Worm (Caenorhabditis elegans) whole organism, young adult: ENCODE results near the gene dgk-1.
A peak's percentile ranks its signal among the peaks of the same experiment; 100 is the strongest.

Experiments
- B0019.2 ChIP-seq: fragments of 200-800 bp; sonication (Bioruptor generic); conservative IDR thresholded peaks from 2 replicates; pipeline ENCODE4 v1.3.6; 2022; ENCODE audit warnings: missing genetic modification reagents, missing genetic modification characterization, missing compliant biosample characterization
- B0035.1 ChIP-seq: sonication (generic microtip); optimal IDR thresholded peaks from 2 replicates; lab custom pipeline; 2016; ENCODE audit warnings: missing genetic modification characterization, mild to moderate bottlenecking, missing compliant biosample characterization, missing genotype, missing genetic modification reagents
- F22D6.2 ChIP-seq: sonication (generic microtip); optimal IDR thresholded peaks from 2 replicates; lab custom pipeline; 2016; ENCODE audit warnings: mild to moderate bottlenecking, missing genetic modification characterization, missing compliant biosample characterization
- F33H1.4 ChIP-seq: fragments of 200-800 bp; sonication (Bioruptor generic); IDR thresholded peaks from 2 replicates; pipeline ENCODE4 v1.3.6; 2022; ENCODE audit warnings: missing genetic modification reagents, missing genetic modification characterization, missing compliant biosample characterization
- F55B11.4 ChIP-seq: sonication (generic microtip); optimal IDR thresholded peaks from 2 replicates; lab custom pipeline; 2016; ENCODE audit warnings: missing compliant biosample characterization, missing genetic modification characterization, borderline replicate concordance; ENCODE audit not compliant: insufficient read depth
- F57A8.1 ChIP-seq: fragments of 200-800 bp; sonication (Bioruptor generic); optimal IDR thresholded peaks from 2 replicates; lab custom pipeline; 2018; ENCODE audit warnings: mild to moderate bottlenecking, missing genetic modification characterization, moderate library complexity, missing compliant biosample characterization
- K12H6.12 ChIP-seq: fragments of 200-800 bp; sonication (Bioruptor generic); optimal IDR thresholded peaks from 2 replicates; lab custom pipeline; 2018; ENCODE audit warnings: mild to moderate bottlenecking, missing genetic modification characterization, missing compliant biosample characterization
- Y56A3A.18 ChIP-seq: fragments of 200-800 bp; sonication (Bioruptor generic); IDR thresholded peaks from 2 replicates; pipeline ENCODE4 v1.3.6; 2022; ENCODE audit warnings: missing genetic modification reagents, missing genetic modification characterization, missing compliant biosample characterization
- Y67H2A.10 ChIP-seq: fragments of 200-800 bp; sonication (Bioruptor generic); conservative IDR thresholded peaks from 2 replicates; pipeline ENCODE4 v1.3.6; 2022; ENCODE audit warnings: missing genetic modification reagents, missing genetic modification characterization, missing compliant biosample characterization
- Y95B8A.8 ChIP-seq: fragments of 200-800 bp; sonication (Bioruptor generic); IDR thresholded peaks from 2 replicates; pipeline ENCODE4 v1.3.6; 2022; ENCODE audit warnings: missing genetic modification reagents, missing genetic modification characterization, missing compliant biosample characterization
- atf-7 ChIP-seq: sonication (generic microtip); optimal IDR thresholded peaks from 2 replicates; lab custom pipeline; 2017; ENCODE audit warnings: mild to moderate bottlenecking, missing genetic modification characterization, missing compliant biosample characterization
- attf-6 ChIP-seq: fragments of 200-800 bp; sonication (Bioruptor generic); IDR thresholded peaks from 2 replicates; pipeline ENCODE4 v1.3.6; 2022; ENCODE audit warnings: missing genetic modification reagents, missing genetic modification characterization, missing compliant biosample characterization
- ceh-27 ChIP-seq: fragments of 200-800 bp; sonication (Bioruptor generic); optimal IDR thresholded peaks from 2 replicates; lab custom pipeline; 2018; ENCODE audit warnings: mild to moderate bottlenecking, missing genetic modification characterization, moderate library complexity, missing compliant biosample characterization
- ceh-79 ChIP-seq: sonication (generic microtip); optimal IDR thresholded peaks from 2 replicates; lab custom pipeline; 2017; ENCODE audit warnings: mild to moderate bottlenecking, missing genetic modification characterization, missing compliant biosample characterization
- chd-7 ChIP-seq: sonication (generic microtip); optimal IDR thresholded peaks from 2 replicates; lab custom pipeline; 2016; ENCODE audit warnings: mild to moderate bottlenecking, missing genetic modification characterization, moderate library complexity, missing compliant biosample characterization
- die-1 ChIP-seq: sonication (generic microtip); optimal IDR thresholded peaks from 2 replicates; lab custom pipeline; 2016; ENCODE audit warnings: missing genotype, mild to moderate bottlenecking, missing genetic modification characterization, missing compliant biosample characterization
- egrh-3 ChIP-seq: fragments of 200-800 bp; sonication (Bioruptor generic); IDR thresholded peaks from 2 replicates; pipeline ENCODE4 v1.3.6; 2022; ENCODE audit warnings: missing genetic modification reagents, missing genetic modification characterization, missing compliant biosample characterization
- fkh-3 ChIP-seq: sonication (generic microtip); optimal IDR thresholded peaks from 2 replicates; lab custom pipeline; 2016; ENCODE audit warnings: mild to moderate bottlenecking, missing genetic modification characterization, missing compliant biosample characterization
- hlh-12 ChIP-seq: sonication (generic microtip); optimal IDR thresholded peaks from 2 replicates; lab custom pipeline; 2016; ENCODE audit warnings: missing genetic modification characterization, missing compliant biosample characterization
- hlh-26 ChIP-seq: fragments of 200-800 bp; sonication (Bioruptor generic); conservative IDR thresholded peaks from 2 replicates; pipeline ENCODE4 v1.3.6; 2022; ENCODE audit warnings: missing genetic modification reagents, missing genetic modification characterization, missing compliant biosample characterization
- hmg-1.2 ChIP-seq: fragments of 200-800 bp; sonication (Bioruptor generic); IDR thresholded peaks from 2 replicates; pipeline ENCODE4 v1.3.6; 2022; ENCODE audit warnings: missing genetic modification reagents, missing genetic modification characterization, missing compliant biosample characterization
- hmg-20 ChIP-seq: fragments of 200-800 bp; sonication (Bioruptor generic); IDR thresholded peaks from 2 replicates; pipeline ENCODE4 v1.3.6; 2022; ENCODE audit warnings: missing genetic modification reagents, missing genetic modification characterization, missing compliant biosample characterization
- hsf-1 ChIP-seq: fragments of 200-800 bp; sonication (Bioruptor generic); IDR thresholded peaks from 2 replicates; pipeline ENCODE4 v1.3.6; 2022; ENCODE audit warnings: missing genetic modification reagents, missing genetic modification characterization, missing compliant biosample characterization
- lag-1 ChIP-seq: fragments of 200-800 bp; sonication (Bioruptor generic); IDR thresholded peaks from 2 replicates; pipeline ENCODE4 v1.3.6; 2022; ENCODE audit warnings: missing genetic modification reagents, missing genetic modification characterization, missing compliant biosample characterization
- let-607 ChIP-seq, 2 experiments: fragments of 200-800 bp in 1 of 2; sonication (Bioruptor generic) in 1 of 2; sonication (generic microtip) in 1 of 2; optimal IDR thresholded peaks; 2 replicates each; lab custom pipeline; 2016 to 2018; ENCODE audit warnings: mild to moderate bottlenecking in 2 of 2, missing compliant biosample characterization in 2 of 2, missing genetic modification characterization in 2 of 2, moderate library complexity in 2 of 2, missing genotype in 1 of 2
- lin-26 ChIP-seq: fragments of 200-800 bp; sonication (Bioruptor generic); IDR thresholded peaks from 2 replicates; pipeline ENCODE4 v1.3.6; 2022; ENCODE audit warnings: missing genetic modification reagents, missing genetic modification characterization, missing compliant biosample characterization
- lin-35 ChIP-seq, 3 experiments: fragments of 150-350 bp in 2 of 3; sonication (generic microtip) in 1 of 3; optimal IDR thresholded peaks; 2 replicates each; lab custom pipeline; 2014 to 2018; ENCODE audit warnings: missing biosample characterization in 3 of 3, missing genetic modification characterization in 3 of 3, missing genetic modification reagents in 3 of 3
- lin-40 ChIP-seq: sonication (generic microtip); optimal IDR thresholded peaks from 2 replicates; lab custom pipeline; 2016; ENCODE audit warnings: missing genetic modification characterization, mild to moderate bottlenecking, missing compliant biosample characterization, missing genotype, missing genetic modification reagents
- madf-10 ChIP-seq: sonication (generic microtip); optimal IDR thresholded peaks from 2 replicates; lab custom pipeline; 2016; ENCODE audit warnings: mild to moderate bottlenecking, missing genetic modification characterization, missing compliant biosample characterization
- madf-6 ChIP-seq: fragments of 200-800 bp; sonication (Bioruptor generic); IDR thresholded peaks from 2 replicates; pipeline ENCODE4 v1.3.6; 2022; ENCODE audit warnings: missing genetic modification reagents, missing genetic modification characterization, missing compliant biosample characterization
- mcd-1 ChIP-seq: fragments of 200-800 bp; sonication (Bioruptor generic); IDR thresholded peaks from 2 replicates; pipeline ENCODE4 v1.3.6; 2022; ENCODE audit warnings: missing genetic modification reagents, missing genetic modification characterization, missing compliant biosample characterization
- nfya-1 ChIP-seq: sonication (generic microtip); optimal IDR thresholded peaks from 2 replicates; lab custom pipeline; 2017; ENCODE audit warnings: antibody characterized with exemption, missing compliant biosample characterization, missing genetic modification characterization, borderline replicate concordance; ENCODE audit not compliant: insufficient read depth
- nhr-80 ChIP-seq: sonication (generic microtip); optimal IDR thresholded peaks from 2 replicates; lab custom pipeline; 2016; ENCODE audit warnings: missing genetic modification characterization, missing compliant biosample characterization
- pbrm-1 ChIP-seq: fragments of 200-800 bp; sonication (Bioruptor generic); IDR thresholded peaks from 2 replicates; pipeline ENCODE4 v1.3.6; 2022; ENCODE audit warnings: missing genetic modification reagents, missing genetic modification characterization, missing compliant biosample characterization
- rcor-1 ChIP-seq: fragments of 200-800 bp; sonication (Bioruptor generic); IDR thresholded peaks from 2 replicates; pipeline ENCODE4 v1.3.6; 2022; ENCODE audit warnings: missing genetic modification reagents, missing genetic modification characterization, missing compliant biosample characterization
- repo-1 ChIP-seq: sonication (generic microtip); optimal IDR thresholded peaks from 2 replicates; lab custom pipeline; 2017; ENCODE audit warnings: mild to moderate bottlenecking, missing genetic modification characterization, missing compliant biosample characterization
- rpc-1 ChIP-seq, 2 experiments: fragments of 150-350 bp in 1 of 2; sonication (generic microtip) in 1 of 2; optimal IDR thresholded peaks; 2 replicates each; lab custom pipeline; 2014 to 2018; ENCODE audit warnings: missing biosample characterization in 1 of 2, missing genetic modification characterization in 1 of 2, missing genetic modification reagents in 1 of 2, missing genotype in 1 of 2
- snpc-4 ChIP-seq, 5 experiments: fragments of 150-350 bp in 1 of 5; sonication (generic microtip) in 4 of 5; optimal IDR thresholded peaks; 2 replicates each; lab custom pipeline; 2014 to 2018; ENCODE audit warnings: missing genetic modification characterization in 5 of 5, missing biosample characterization in 3 of 5, antibody characterized with exemption in 2 of 5, mild to moderate bottlenecking in 2 of 5, missing compliant biosample characterization in 2 of 5, missing genotype in 2 of 5, moderate library complexity in 2 of 5, missing genetic modification reagents in 1 of 5
- tbp1 ChIP-seq: fragments of 200-800 bp; sonication (Bioruptor generic); optimal IDR thresholded peaks from 2 replicates; lab custom pipeline; 2018; ENCODE audit warnings: mild to moderate bottlenecking, missing genetic modification characterization, missing compliant biosample characterization
- tbx-9 ChIP-seq: sonication (generic microtip); optimal IDR thresholded peaks from 2 replicates; lab custom pipeline; 2016; ENCODE audit warnings: borderline replicate concordance, missing genetic modification characterization, inconsistent platforms, missing compliant biosample characterization
- xnd-1 ChIP-seq: sonication (generic microtip); optimal IDR thresholded peaks from 2 replicates; lab custom pipeline; 2016; ENCODE audit warnings: missing genotype, missing genetic modification reagents, missing genetic modification characterization, missing compliant biosample characterization
- zfh-2 ChIP-seq: fragments of 200-800 bp; sonication (Bioruptor generic); conservative IDR thresholded peaks from 2 replicates; pipeline ENCODE4 v1.3.6; 2022; ENCODE audit warnings: missing genetic modification reagents, missing genetic modification characterization, missing compliant biosample characterization
- ztf-28 ChIP-seq: fragments of 200-800 bp; sonication (Bioruptor generic); IDR thresholded peaks from 2 replicates; pipeline ENCODE4 v1.3.6; 2022; ENCODE audit warnings: missing genetic modification reagents, missing genetic modification characterization, missing compliant biosample characterization

The dgk-1 gene

ce11 chrX:1004037-1004436 is 12.8 kb upstream of the dgk-1 start, which contains the start of gene cutl-21:
Gene cutl-21, plus strand, starts transcription at chrX:1004337.
- TF ChIP-seq chd-7 (tag; lab: Kevin White, UChicago) (no peak), madf-10 (no peak), lin-26 (GFP tag; lab: Robert Waterston, UW) (no peak), hsf-1 (GFP tag; lab: Robert Waterston, UW) (no peak), F22D6.2 (tag; lab: Kevin White, UChicago) (no peak), repo-1 (tag; lab: Kevin White, UChicago) (no peak), lag-1 (GFP tag; lab: Robert Waterston, UW) (no peak), zfh-2 (GFP tag; lab: Robert Waterston, UW) (no peak), F55B11.4 (tag; lab: Kevin White, UChicago) (no peak), tbx-9 (no peak), B0019.2 (GFP tag; lab: Robert Waterston, UW) (no peak), Y95B8A.8 (GFP tag; lab: Robert Waterston, UW) (no peak), hlh-26 (no peak), Y56A3A.18 (no peak), tbp1 (no peak), attf-6 (GFP tag; lab: Robert Waterston, UW) (no peak), ceh-27 (no peak), hlh-12 (no peak), xnd-1 (no peak), nhr-80 (tag; lab: Kevin White, UChicago) (no peak)

DNA sequence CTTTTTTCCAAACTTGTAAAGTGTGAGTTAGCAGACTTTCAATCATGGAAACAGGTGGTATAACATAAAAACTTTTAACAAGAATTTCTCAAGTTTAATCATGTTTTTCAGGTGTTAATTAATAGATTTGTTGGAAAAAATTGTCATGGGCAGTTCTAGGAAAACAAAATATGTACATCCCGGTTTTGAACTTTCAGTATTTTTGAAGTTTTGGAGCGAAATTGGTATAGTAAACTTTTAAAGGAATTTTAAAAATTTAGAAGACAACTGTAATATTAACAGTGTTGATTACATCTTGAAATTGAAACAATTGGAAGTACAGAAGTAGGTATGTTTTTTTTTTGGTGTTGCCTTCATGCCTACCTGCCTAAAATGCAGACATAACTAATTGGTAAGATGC is 3.4 kb upstream of the dgk-1 start:
- TF ChIP-seq hmg-1.2 (GFP tag; lab: Robert Waterston, UW) (no peak), rpc-1 (optimal IDR thresholded peaks at IDR 0.05; lab: Kevin White, UChicago) (no peak), rpc-1 (tag; optimal IDR thresholded peaks at IDR 0.05; lab: Kevin White, UChicago) (no peak), ztf-28 (no peak), fkh-3 (no peak), egrh-3 (no peak), xnd-1 (no peak), K12H6.12 (tag; lab: Kevin White, UChicago) (no peak), rcor-1 (GFP tag; lab: Robert Waterston, UW) (no peak), die-1 (tag; lab: Kevin White, UChicago) (no peak), mcd-1 (GFP tag; lab: Robert Waterston, UW) (no peak), F57A8.1 (no peak), madf-6 (GFP tag; lab: Robert Waterston, UW) (no peak), F33H1.4 (GFP tag; lab: Robert Waterston, UW) (no peak), ceh-79 (tag; lab: Kevin White, UChicago) (no peak)

DNA sequence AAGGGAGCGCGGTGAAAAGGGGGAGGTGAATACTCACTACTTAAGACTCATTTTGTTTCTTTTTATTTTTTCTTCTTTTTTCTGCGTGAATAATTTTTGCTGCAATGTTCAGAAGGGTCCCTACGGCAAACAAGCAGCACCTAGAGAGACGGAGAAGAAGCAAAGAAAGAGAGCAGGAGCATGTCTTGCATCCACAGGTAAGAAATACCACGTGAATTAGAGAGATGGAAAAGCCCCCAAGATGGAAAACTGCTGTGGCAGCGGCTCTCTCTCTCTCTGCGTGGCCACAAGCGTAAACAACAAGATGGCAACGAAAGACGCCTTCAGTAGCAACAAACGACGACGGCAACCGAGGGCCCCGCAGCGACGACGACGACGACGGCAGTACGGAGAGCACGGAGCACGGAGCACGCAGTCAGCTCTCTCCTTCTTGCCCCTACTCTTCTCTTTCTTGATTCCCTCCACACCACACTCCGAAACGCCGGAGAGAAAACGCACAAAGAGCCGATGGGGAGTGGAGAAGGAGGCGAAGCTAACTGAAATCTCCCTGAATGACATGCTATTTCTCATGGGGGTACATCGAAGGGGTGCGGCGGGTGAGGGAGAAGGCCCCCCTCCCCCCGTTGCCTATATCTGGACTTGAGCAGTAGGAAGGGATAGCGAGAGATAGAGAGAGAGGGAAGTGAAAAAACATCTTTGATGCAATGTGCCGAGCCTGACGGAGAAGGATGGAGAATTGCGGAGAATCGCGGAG is 1.6 kb upstream of the dgk-1 start:
- TF ChIP-seq pbrm-1 (GFP tag; lab: Robert Waterston, UW) = 0 out of 2 replicates have a peak, but pooled peaks have one; percentile 14
- no peak for TF ChIP-seq ztf-28
- peak; percentile 43 for TF ChIP-seq ceh-27
- no peak for TF ChIP-seq Y67H2A.10 (GFP tag; lab: Robert Waterston, UW)
- TF ChIP-seq hsf-1 (GFP tag; lab: Robert Waterston, UW) = no peak
- TF ChIP-seq K12H6.12 (tag; lab: Kevin White, UChicago) = peak; percentile 86
- peak; percentile 69 for TF ChIP-seq madf-10
- TF ChIP-seq hmg-20 (GFP tag; lab: Robert Waterston, UW) = peak; percentile 53; the same call in 1 of the 2 replicates
- peak; percentile 20 for TF ChIP-seq B0035.1 (tag; lab: Kevin White, UChicago)
- TF ChIP-seq let-607 (tag; optimal IDR thresholded peaks at IDR 0.05; lab: Kevin White, UChicago) = no peak
- TF ChIP-seq lin-35 (GFP tag; optimal IDR thresholded peaks at IDR 0.05; lab: Kevin White, UChicago) = peak in 1 of 3 experiments; percentile 40
- no peak for TF ChIP-seq nfya-1 (tag; lab: Kevin White, UChicago)
- TF ChIP-seq F57A8.1 = no peak
- peak; percentile 47; the same call in 1 of the 2 replicates for TF ChIP-seq egrh-3
- TF ChIP-seq atf-7 (tag; lab: Kevin White, UChicago) = peak; percentile 11
- TF ChIP-seq lin-40 (tag; lab: Kevin White, UChicago) = peak; percentile 48
- TF ChIP-seq zfh-2 (GFP tag; lab: Robert Waterston, UW) = peak; percentile 95
- TF ChIP-seq snpc-4 (GFP tag; optimal IDR thresholded peaks at IDR 0.05; lab: Kevin White, UChicago) = no peak
- TF ChIP-seq snpc-4 (tag; optimal IDR thresholded peaks at IDR 0.05; lab: Kevin White, UChicago) = peak in 2 of 4 experiments; percentile 37 to 41
- no peak for TF ChIP-seq die-1 (tag; lab: Kevin White, UChicago)
